Worm (Caenorhabditis elegans): ENCODE data around the gene nmad-1.

nmad-1 gene

ce11 chrIII:5591668-5592149, 37.0 kb upstream of the nmad-1 start, which contains the start of the genes ddx-15 and ucr-1:
Gene ddx-15 (minus strand): TSS chrIII:5591718.
Gene ucr-1 (plus strand): TSS chrIII:5592135.
- no peak for TF ChIP-seq sptf-1 (tag; optimal IDR thresholded peaks at IDR 0.05)
- TF ChIP-seq sup-37 (GFP tag; optimal IDR thresholded peaks at IDR 0.05): no peak
- TF ChIP-seq alr-1 (tag; optimal IDR thresholded peaks at IDR 0.05; ENCODE audit: borderline replicate concordance): no peak
- peak; percentile 61 for TF ChIP-seq lin-15B (tag; optimal IDR thresholded peaks at IDR 0.05)
- TF ChIP-seq nhr-71 (tag; optimal IDR thresholded peaks at IDR 0.05): peak; percentile 83
- peak; percentile 66 for TF ChIP-seq nhr-20 (tag; optimal IDR thresholded peaks at IDR 0.05)
- TF ChIP-seq mdl-1 (tag; optimal IDR thresholded peaks at IDR 0.05): peak in 1 of 2 experiments; percentile 46
- TF ChIP-seq egl-13 (tag; optimal IDR thresholded peaks at IDR 0.05): peak; percentile 8
- TF ChIP-seq zip-4 (GFP tag; optimal IDR thresholded peaks at IDR 0.05): no peak
- TF ChIP-seq C16A3.4 (tag; optimal IDR thresholded peaks at IDR 0.05): peak; percentile 67
- no peak for TF ChIP-seq ztf-4 (tag; optimal IDR thresholded peaks at IDR 0.05)
- TF ChIP-seq nhr-47 (tag; optimal IDR thresholded peaks at IDR 0.05): peak; percentile 78
- TF ChIP-seq pqm-1 (tag; optimal IDR thresholded peaks at IDR 0.05): no peak
- TF ChIP-seq lin-13 (GFP tag; optimal IDR thresholded peaks at IDR 0.05): peak; percentile 25
- no peak for TF ChIP-seq hlh-17 (GFP tag; optimal IDR thresholded peaks at IDR 0.05; ENCODE audit: borderline replicate concordance)
- TF ChIP-seq Y116A8C.19 (tag; optimal IDR thresholded peaks at IDR 0.05; ENCODE audit: borderline replicate concordance): no peak
- TF ChIP-seq nhr-237 (tag; optimal IDR thresholded peaks at IDR 0.05): no peak
- TF ChIP-seq isw-1 (GFP tag; IDR thresholded peaks at IDR 0.05): peak; percentile 76
- peak; percentile 65 for TF ChIP-seq nhr-19 (GFP tag; conservative IDR thresholded peaks at IDR 0.05)
- peak; percentile 22 for TF ChIP-seq jun-1 (tag; optimal IDR thresholded peaks at IDR 0.05)
- no peak for TF ChIP-seq hlh-4 (tag; optimal IDR thresholded peaks at IDR 0.05)
- TF ChIP-seq ceh-63 (GFP tag; optimal IDR thresholded peaks at IDR 0.05): no peak
- TF ChIP-seq unc-98 (GFP tag; IDR thresholded peaks at IDR 0.05): no peak
- no peak for TF ChIP-seq efl-3 (GFP tag; optimal IDR thresholded peaks at IDR 0.05)
- peak; percentile 55 for TF ChIP-seq tbx-2 (tag; optimal IDR thresholded peaks at IDR 0.05)
- no peak for TF ChIP-seq aha-1 (tag; optimal IDR thresholded peaks at IDR 0.05)
- peak; percentile 85 for TF ChIP-seq lsy-2 (tag; optimal IDR thresholded peaks at IDR 0.05)
- TF ChIP-seq nhr-77 (tag; optimal IDR thresholded peaks at IDR 0.05): peak; percentile 51
- TF ChIP-seq tlp-1 (tag; optimal IDR thresholded peaks at IDR 0.05): no peak
- TF ChIP-seq fos-1 (tag; optimal IDR thresholded peaks at IDR 0.05): peak; percentile 43
- no peak for TF ChIP-seq pag-3 (tag; optimal IDR thresholded peaks at IDR 0.05; ENCODE audit: borderline replicate concordance, insufficient read depth)
- TF ChIP-seq zag-1 (tag; optimal IDR thresholded peaks at IDR 0.05): no peak
- peak; percentile 73 for TF ChIP-seq rnt-1 (tag; optimal IDR thresholded peaks at IDR 0.05)
- no peak for TF ChIP-seq lin-39 (tag; optimal IDR thresholded peaks at IDR 0.05)
- no peak for TF ChIP-seq ceh-8 (GFP tag; optimal IDR thresholded peaks at IDR 0.05)
- no peak for TF ChIP-seq nhr-11 (tag; optimal IDR thresholded peaks at IDR 0.05)
- TF ChIP-seq ceh-82 (tag; optimal IDR thresholded peaks at IDR 0.05): peak; percentile 1 to 79 (median 37)
- TF ChIP-seq ces-1 (GFP tag; optimal IDR thresholded peaks at IDR 0.05): no peak
- peak; percentile 39 for TF ChIP-seq lir-3 (tag; optimal IDR thresholded peaks at IDR 0.05; ENCODE audit: poor library complexity)
- peak; percentile 45 for TF ChIP-seq dsc-1 (tag; optimal IDR thresholded peaks at IDR 0.05)
- peak; percentile 75 for TF ChIP-seq lin-14 (GFP tag; optimal IDR thresholded peaks at IDR 0.05)
- TF ChIP-seq skn-1 (tag; optimal IDR thresholded peaks at IDR 0.05): peak; percentile 39
- no peak for TF ChIP-seq unc-30 (tag; optimal IDR thresholded peaks at IDR 0.05)
- peak; percentile 15 for TF ChIP-seq pax-3 (tag; optimal IDR thresholded peaks at IDR 0.05)
- TF ChIP-seq nhr-90 (tag; optimal IDR thresholded peaks at IDR 0.05; ENCODE audit: poor library complexity): peak; percentile 34
- peak; percentile 17 for TF ChIP-seq vab-15 (tag; optimal IDR thresholded peaks at IDR 0.05)
- no peak for TF ChIP-seq nhr-28 (tag; optimal IDR thresholded peaks at IDR 0.05)
- peak; percentile 66 for TF ChIP-seq swsn-7 (tag; optimal IDR thresholded peaks at IDR 0.05)
- no peak for TF ChIP-seq mab-9 (GFP tag; IDR thresholded peaks at IDR 0.05)
- peak; percentile 0 for TF ChIP-seq C04F5.9 (tag; optimal IDR thresholded peaks at IDR 0.05)
- peak; percentile 73 for TF ChIP-seq nhr-85 (tag)
- no peak for TF ChIP-seq blmp-1 (tag; optimal IDR thresholded peaks at IDR 0.05)
